Fruit fly (Drosophila melanogaster) whole organism: Measurements from ENCODE around the gene CG32263.

Experiments used
- Dll ChIP-seq: fragments of >200 bp; optimal IDR thresholded peaks from 2 replicates; lab custom pipeline; 2017
- pan ChIP-seq: fragments of >200 bp; optimal IDR thresholded peaks from 2 replicates; lab custom pipeline; 2017
- usp ChIP-seq: fragments of >200 bp; optimal IDR thresholded peaks from 2 replicates; lab custom pipeline; 2017; ENCODE audit warnings: missing biosample characterization, missing genetic modification characterization, mixed read lengths

dm6 chr3L:3785688-3786087, 25.2 kb downstream of the CG32263 start:
- TF ChIP-seq Dll (lab: Kevin White, UChicago) (no peak), usp (GFP tag; lab: Kevin White, UChicago) (no peak), pan (lab: Kevin White, UChicago) (no peak)
